Worm (Caenorhabditis elegans) whole organism, midembryonic: Measurements from ENCODE around the gene epn-1.

Source experiments
- T22C8.4 ChIP-seq: fragments of 200-800 bp; sonication (Bioruptor generic); IDR thresholded peaks from 2 replicates; pipeline ENCODE4 v1.3.6; 2022; ENCODE audit warnings: missing genetic modification characterization, missing compliant biosample characterization
- cog-1 ChIP-seq: sonication (generic microtip); optimal IDR thresholded peaks from 2 replicates; lab custom pipeline; 2016; ENCODE audit warnings: missing genetic modification characterization, missing compliant biosample characterization
- flt-1 ChIP-seq: fragments of 200-800 bp; sonication (Bioruptor generic); IDR thresholded peaks from 2 replicates; pipeline ENCODE4 v1.3.6; 2022; ENCODE audit warnings: missing genetic modification characterization, missing compliant biosample characterization
- klf-2 ChIP-seq: fragments of 200-800 bp; sonication (Bioruptor generic); conservative IDR thresholded peaks from 2 replicates; pipeline ENCODE4 v1.3.6; 2022; ENCODE audit warnings: missing genetic modification reagents, missing genetic modification characterization, missing compliant biosample characterization
- med-1 ChIP-seq: sonication (generic microtip); optimal IDR thresholded peaks from 2 replicates; lab custom pipeline; 2017; ENCODE audit warnings: missing genetic modification characterization, mild to moderate bottlenecking, missing compliant biosample characterization, antibody characterized with exemption, missing genetic modification reagents; ENCODE audit not compliant: insufficient read depth
- ref-1 ChIP-seq: fragments of 200-800 bp; sonication (Bioruptor generic); conservative IDR thresholded peaks from 2 replicates; pipeline ENCODE4 v1.3.6; 2022; ENCODE audit warnings: missing genetic modification reagents, missing genetic modification characterization, missing compliant biosample characterization
- tab-1 ChIP-seq: fragments of 200-800 bp; sonication (Bioruptor generic); IDR thresholded peaks from 2 replicates; pipeline ENCODE4 v1.3.6; 2022; ENCODE audit warnings: missing genetic modification characterization, missing compliant biosample characterization
- ztf-23 ChIP-seq: fragments of 200-800 bp; sonication (Bioruptor generic); IDR thresholded peaks from 2 replicates; pipeline ENCODE4 v1.3.6; 2022; ENCODE audit warnings: missing genetic modification reagents, missing genetic modification characterization, missing compliant biosample characterization
- ztf-29 ChIP-seq: fragments of 200-800 bp; sonication (Bioruptor generic); IDR thresholded peaks from 2 replicates; pipeline ENCODE4 v1.3.6; 2022; ENCODE audit warnings: missing genetic modification reagents, missing genetic modification characterization, missing compliant biosample characterization

Gene epn-1

DNA sequence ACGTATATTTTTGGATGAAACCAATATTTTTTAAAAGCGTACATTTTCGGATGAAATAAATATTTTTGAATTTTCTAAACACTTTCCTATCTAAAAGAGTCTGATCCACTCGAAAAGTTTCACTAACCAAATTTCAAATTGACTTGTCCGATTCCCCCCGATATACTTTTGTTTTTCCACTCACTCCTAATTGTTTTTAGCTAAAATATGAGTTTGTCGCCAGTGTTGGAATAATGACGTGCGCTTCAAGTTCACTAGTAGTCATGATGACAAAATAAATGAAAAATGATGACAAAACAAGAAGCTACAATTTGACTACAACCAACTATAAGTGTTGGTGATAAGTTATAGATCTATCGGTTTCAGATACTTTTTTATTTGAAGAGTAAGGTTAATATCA lies 9.5 kb downstream of the epn-1 start:
- TF ChIP-seq med-1 (GFP tag; lab: Kevin White, UChicago) = no peak
- TF ChIP-seq tab-1 (GFP tag; lab: Robert Waterston, UW) = no peak
- no peak for TF ChIP-seq cog-1
- no peak for TF ChIP-seq ztf-29 (GFP tag; lab: Robert Waterston, UW)
- TF ChIP-seq klf-2 (GFP tag; lab: Robert Waterston, UW) = no peak
- no peak for TF ChIP-seq ztf-23
- TF ChIP-seq ref-1 (GFP tag; lab: Robert Waterston, UW) = no peak

DNA sequence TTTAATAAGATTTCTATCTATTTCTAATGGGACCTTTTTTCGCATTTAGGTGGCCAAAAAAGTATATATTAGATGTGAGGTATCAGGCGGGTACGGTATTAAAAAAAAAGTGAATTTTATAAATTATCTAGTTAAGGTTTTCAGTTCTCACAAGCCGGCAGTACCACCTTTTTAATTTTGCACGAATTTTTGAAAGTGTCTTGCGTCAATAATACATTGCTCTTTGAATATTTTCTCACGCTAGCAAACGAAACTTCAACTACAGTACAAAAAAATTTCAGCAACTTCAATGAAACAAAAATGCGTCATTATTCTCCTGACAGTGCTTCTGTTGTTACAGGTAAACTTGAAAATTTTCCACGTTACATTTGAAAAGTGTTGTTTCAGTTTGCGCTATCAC lies 11.4 kb downstream of the epn-1 start, which contains the start of gene F42D1.4:
TSS of gene F42D1.4 (plus strand) at position 301 of the 400 bp plus-strand sequence.
- TF ChIP-seq ztf-29 (GFP tag; lab: Robert Waterston, UW) (no peak), cog-1 (no peak), ztf-23 (no peak), med-1 (GFP tag; lab: Kevin White, UChicago) (no peak), ref-1 (GFP tag; lab: Robert Waterston, UW) (no peak), T22C8.4 (no peak), klf-2 (GFP tag; lab: Robert Waterston, UW) (no peak), flt-1 (GFP tag; lab: Robert Waterston, UW) (no peak), tab-1 (GFP tag; lab: Robert Waterston, UW) (no peak)

DNA sequence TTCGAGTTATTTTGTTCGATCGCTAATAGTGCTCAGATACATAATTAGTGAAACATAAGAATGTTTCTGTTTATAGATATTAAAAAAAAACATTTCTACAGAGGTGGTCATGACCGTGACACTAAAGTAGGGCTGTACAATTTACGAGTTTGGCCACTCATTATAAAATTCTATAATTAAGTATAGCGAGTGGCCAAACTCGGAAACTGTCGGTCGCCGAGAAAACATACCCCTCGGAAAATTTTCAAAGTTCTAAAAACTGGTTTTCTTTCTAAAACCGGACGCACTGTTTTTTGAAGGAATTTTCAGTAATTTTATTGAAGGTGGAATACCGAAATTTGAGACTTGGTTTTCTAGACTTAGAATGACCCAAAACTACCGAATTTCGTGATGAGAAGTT lies 12.6 kb downstream of the epn-1 start:
- no peak for TF ChIP-seq cog-1
- no peak for TF ChIP-seq klf-2 (GFP tag; lab: Robert Waterston, UW)
- TF ChIP-seq med-1 (GFP tag; lab: Kevin White, UChicago) = no peak
- no peak for TF ChIP-seq ref-1 (GFP tag; lab: Robert Waterston, UW)
- no peak for TF ChIP-seq flt-1 (GFP tag; lab: Robert Waterston, UW)
- no peak for TF ChIP-seq ztf-29 (GFP tag; lab: Robert Waterston, UW)
- no peak for TF ChIP-seq ztf-23
- no peak for TF ChIP-seq tab-1 (GFP tag; lab: Robert Waterston, UW)
- no peak for TF ChIP-seq T22C8.4

DNA sequence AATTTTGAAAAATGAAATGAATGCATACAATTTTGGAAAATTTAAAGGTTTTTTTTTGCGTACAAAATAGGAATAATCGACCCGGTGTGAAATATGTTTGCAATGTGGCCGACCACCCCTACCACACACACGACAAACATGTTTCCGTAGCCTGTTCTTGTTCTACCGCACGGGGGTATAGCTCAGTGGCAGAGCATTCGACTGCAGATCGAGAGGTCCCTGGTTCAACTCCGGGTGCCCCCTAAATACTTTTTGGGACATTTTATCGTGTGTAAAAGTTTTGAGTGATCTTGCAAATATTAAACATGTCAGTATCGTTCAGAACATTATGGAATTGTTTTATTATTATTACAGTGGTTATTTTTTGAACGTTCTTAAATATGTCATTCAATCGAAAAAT lies 13.6 kb downstream of the epn-1 start:
- TF ChIP-seq ztf-23 = peak; percentile 88
- TF ChIP-seq T22C8.4 = peak; percentile 76
- peak; percentile 82 for TF ChIP-seq ref-1 (GFP tag; lab: Robert Waterston, UW)
- peak; percentile 45 for TF ChIP-seq med-1 (GFP tag; lab: Kevin White, UChicago)
- TF ChIP-seq flt-1 (GFP tag; lab: Robert Waterston, UW) = peak; percentile 95
- peak; percentile 96 for TF ChIP-seq tab-1 (GFP tag; lab: Robert Waterston, UW)
- peak; percentile 86 for TF ChIP-seq klf-2 (GFP tag; lab: Robert Waterston, UW)
- TF ChIP-seq cog-1 = peak; percentile 67
- TF ChIP-seq ztf-29 (GFP tag; lab: Robert Waterston, UW) = peak; percentile 84

DNA sequence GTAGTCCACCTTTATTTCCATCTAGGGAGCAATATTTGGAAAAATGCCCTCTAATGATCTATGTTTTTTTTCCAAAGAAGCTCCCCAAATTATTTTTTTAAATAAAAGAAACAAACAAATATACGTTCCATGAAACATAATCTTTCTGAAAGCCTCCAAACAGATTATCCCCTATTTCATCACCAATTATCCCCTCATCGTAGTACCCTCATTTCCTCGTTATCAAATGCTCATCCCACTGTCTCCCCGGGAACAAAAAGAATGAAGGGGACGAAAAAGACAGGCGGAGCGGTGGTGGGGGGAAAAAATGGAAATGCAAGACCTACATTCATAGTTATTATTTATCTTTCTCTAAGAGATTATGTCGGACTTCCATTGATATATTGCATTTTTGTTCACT lies 20.9 kb downstream of the epn-1 start:
- no peak for TF ChIP-seq cog-1
- TF ChIP-seq ref-1 (GFP tag; lab: Robert Waterston, UW) = no peak
- no peak for TF ChIP-seq klf-2 (GFP tag; lab: Robert Waterston, UW)
- TF ChIP-seq T22C8.4 = no peak
- no peak for TF ChIP-seq flt-1 (GFP tag; lab: Robert Waterston, UW)
- TF ChIP-seq med-1 (GFP tag; lab: Kevin White, UChicago) = no peak
- no peak for TF ChIP-seq ztf-29 (GFP tag; lab: Robert Waterston, UW)
- no peak for TF ChIP-seq ztf-23
- no peak for TF ChIP-seq tab-1 (GFP tag; lab: Robert Waterston, UW)

DNA sequence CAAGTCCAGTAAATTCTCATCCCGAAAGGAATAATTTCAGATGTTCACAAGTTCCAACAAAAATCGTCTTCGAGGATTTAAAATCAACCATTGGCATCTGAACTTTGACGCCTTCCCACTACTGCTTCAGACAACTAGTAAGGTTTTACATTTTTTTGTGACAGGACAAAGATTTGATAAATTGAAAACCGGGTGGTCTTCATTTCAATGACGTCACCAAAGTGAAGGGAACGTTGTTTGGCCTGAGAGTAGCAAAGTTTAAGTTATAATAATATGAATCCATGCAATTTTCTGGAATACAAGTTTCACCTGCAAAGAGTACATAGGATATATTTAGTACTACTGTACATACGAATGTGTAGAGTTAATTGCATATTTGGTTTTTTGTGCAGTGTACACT lies 24.1 kb downstream of the epn-1 start:
- TF ChIP-seq med-1 (GFP tag; lab: Kevin White, UChicago) = no peak
- no peak for TF ChIP-seq T22C8.4
- no peak for TF ChIP-seq ref-1 (GFP tag; lab: Robert Waterston, UW)
- no peak for TF ChIP-seq ztf-29 (GFP tag; lab: Robert Waterston, UW)
- no peak for TF ChIP-seq ztf-23
- TF ChIP-seq flt-1 (GFP tag; lab: Robert Waterston, UW) = no peak
- no peak for TF ChIP-seq klf-2 (GFP tag; lab: Robert Waterston, UW)
- TF ChIP-seq cog-1 = no peak
- TF ChIP-seq tab-1 (GFP tag; lab: Robert Waterston, UW) = no peak

DNA sequence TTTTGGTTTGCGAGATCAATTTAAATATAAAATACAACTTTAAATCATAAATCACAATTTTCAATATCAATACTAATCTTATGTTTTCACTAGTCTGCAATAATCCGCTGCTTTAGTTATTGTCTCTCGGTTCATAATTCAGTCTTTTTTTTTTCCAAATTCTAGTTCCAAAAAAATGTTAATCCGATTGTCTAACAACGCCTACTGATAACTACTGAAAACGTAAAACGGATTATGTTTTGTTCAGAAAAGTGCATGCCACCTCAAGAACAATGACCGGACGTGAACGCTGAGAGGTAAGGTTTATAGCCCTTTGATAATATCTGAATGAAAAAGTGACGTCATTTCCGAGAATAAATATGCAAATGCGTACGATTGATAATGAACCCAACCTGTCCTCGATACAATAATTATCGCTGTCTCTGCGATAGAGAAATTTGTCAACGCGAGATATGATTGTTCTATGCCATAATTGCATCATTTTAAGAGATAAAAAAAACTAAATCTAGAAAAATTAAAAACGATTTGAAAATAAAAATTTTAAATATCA lies 25.0 kb downstream of the epn-1 start, which contains the start of gene sprr-2:
TSS of gene sprr-2 (plus strand) at position 248 of the 550 bp plus-strand sequence.
- TF ChIP-seq med-1 (GFP tag; lab: Kevin White, UChicago) (no peak), klf-2 (GFP tag; lab: Robert Waterston, UW) (no peak), tab-1 (GFP tag; lab: Robert Waterston, UW) (no peak), T22C8.4 (no peak), cog-1 (no peak), ref-1 (GFP tag; lab: Robert Waterston, UW) (no peak)

DNA sequence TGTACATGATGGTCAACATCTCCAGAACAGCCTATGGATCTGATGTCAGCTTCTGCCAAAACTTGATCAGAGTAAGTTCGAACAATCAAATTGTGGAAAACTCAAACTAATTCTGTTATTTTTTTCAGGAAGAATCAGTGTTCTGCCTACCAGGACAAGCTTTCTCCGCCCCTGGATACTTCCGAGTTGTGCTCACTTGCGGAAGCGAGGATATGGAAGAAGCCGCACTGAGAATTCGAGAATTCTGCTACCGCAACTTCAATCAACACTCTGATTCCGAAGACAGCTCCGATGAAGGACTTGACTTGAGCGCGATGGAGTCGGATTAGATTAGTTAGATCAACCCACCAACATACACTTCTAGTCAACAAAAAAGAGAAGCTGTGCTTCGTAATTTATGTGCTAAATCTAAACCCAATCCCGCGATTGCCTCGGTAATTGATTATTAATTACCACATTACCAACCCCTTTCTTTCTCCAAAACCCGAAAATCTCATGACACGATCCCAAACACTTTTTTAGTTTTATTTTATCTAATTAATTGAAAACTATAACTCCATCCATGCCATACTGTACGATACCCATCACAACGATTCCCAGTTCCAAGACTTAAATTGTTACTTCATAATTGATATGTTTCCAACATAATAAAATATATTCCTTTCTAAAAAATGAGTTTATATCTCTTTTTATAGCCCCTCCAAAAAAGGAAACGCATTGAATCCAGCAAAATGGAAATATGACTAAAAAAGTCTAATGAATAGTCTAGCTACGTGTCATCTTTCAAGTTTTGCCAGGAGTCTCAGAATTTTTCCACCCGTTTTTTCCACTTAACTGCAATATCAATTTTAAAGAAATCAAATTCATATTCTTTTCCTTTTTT lies 25.8 kb downstream of the epn-1 start:
- TF ChIP-seq tab-1 (GFP tag; lab: Robert Waterston, UW) (no peak), T22C8.4 (no peak), ref-1 (GFP tag; lab: Robert Waterston, UW) (no peak)

DNA sequence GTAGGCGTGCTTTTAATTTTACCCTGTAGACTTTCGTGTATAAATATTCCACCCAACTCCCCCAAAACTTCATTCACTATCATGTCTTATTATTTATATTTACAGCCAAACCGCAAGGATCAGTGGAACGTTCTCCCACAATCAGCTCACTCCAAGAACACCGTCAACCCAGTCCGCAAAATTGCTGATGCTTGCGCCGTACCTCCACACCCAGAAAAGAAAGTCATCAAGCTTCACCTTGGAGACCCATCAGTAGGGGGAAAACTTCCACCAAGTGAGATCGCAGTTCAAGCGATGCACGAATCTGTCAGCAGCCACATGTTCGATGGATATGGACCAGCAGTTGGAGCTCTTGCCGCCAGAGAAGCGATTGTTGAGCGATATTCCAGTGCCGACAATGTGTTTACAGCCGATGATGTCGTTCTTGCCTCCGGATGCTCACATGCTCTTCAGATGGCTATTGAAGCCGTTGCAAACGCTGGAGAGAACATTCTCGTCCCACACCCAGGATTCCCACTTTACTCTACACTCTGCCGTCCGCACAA lies 27.0 kb downstream of the epn-1 start:
- no peak for TF ChIP-seq klf-2 (GFP tag; lab: Robert Waterston, UW)
- no peak for TF ChIP-seq ztf-29 (GFP tag; lab: Robert Waterston, UW)
- TF ChIP-seq cog-1 = no peak
- no peak for TF ChIP-seq ztf-23
